Worm (Caenorhabditis elegans) whole organism, L4 larva: Measurements from ENCODE around the gene C39B5.5.

ENCODE experiments used
- F10B5.3 ChIP-seq: sonication (generic microtip); optimal IDR thresholded peaks from 2 replicates; lab custom pipeline; 2016; ENCODE audit warnings: mild to moderate bottlenecking, missing genetic modification characterization, missing compliant biosample characterization
- F26F4.8 ChIP-seq: fragments of 200-800 bp; sonication (Bioruptor generic); conservative IDR thresholded peaks from 2 replicates; pipeline ENCODE4 v1.3.6; 2022; ENCODE audit warnings: missing genetic modification characterization, missing compliant biosample characterization
- R02D3.7 ChIP-seq: fragments of 150-350 bp; sonication (generic microtip); optimal IDR thresholded peaks from 3 replicates; lab custom pipeline; 2014; ENCODE audit warnings: missing biosample characterization, missing genetic modification characterization
- Y75B8A.6 ChIP-seq: fragments of 200-800 bp; sonication (Bioruptor generic); IDR thresholded peaks from 2 replicates; pipeline ENCODE4 v1.3.6; 2022; ENCODE audit warnings: missing genetic modification reagents, missing genetic modification characterization, missing compliant biosample characterization
- ama-1 ChIP-seq: fragments of 150-350 bp; optimal IDR thresholded peaks from 2 replicates; lab custom pipeline; 2014; ENCODE audit warnings: inconsistent platforms, mixed read lengths
- arid-1 ChIP-seq: fragments of 200-800 bp; sonication (Bioruptor generic); conservative IDR thresholded peaks from 2 replicates; pipeline ENCODE4 v1.3.6; 2022; ENCODE audit warnings: missing genetic modification reagents, missing genetic modification characterization, missing compliant biosample characterization
- attf-4 ChIP-seq: sonication (generic microtip); optimal IDR thresholded peaks from 3 replicates; lab custom pipeline; 2017; ENCODE audit warnings: missing biosample characterization, missing genetic modification characterization
- ceh-20 ChIP-seq: fragments of 200-800 bp; sonication (Bioruptor generic); IDR thresholded peaks from 2 replicates; pipeline ENCODE4 v1.3.6; 2022; ENCODE audit warnings: missing genetic modification reagents, missing genetic modification characterization, missing compliant biosample characterization
- ceh-28 ChIP-seq: fragments of 150-350 bp; optimal IDR thresholded peaks from 2 replicates; lab custom pipeline; 2014; ENCODE audit warnings: missing biosample characterization, missing genetic modification reagents, missing genetic modification characterization
- ceh-82 ChIP-seq: sonication (generic microtip); optimal IDR thresholded peaks from 2 replicates; lab custom pipeline; 2017; ENCODE audit warnings: missing biosample characterization, missing genetic modification characterization
- ces-1 ChIP-seq: fragments of 150-350 bp; sonication (generic microtip); optimal IDR thresholded peaks from 4 replicates; lab custom pipeline; 2014; ENCODE audit warnings: missing biosample characterization, missing genetic modification reagents, missing genetic modification characterization
- daf-12 ChIP-seq: fragments of 150-350 bp; optimal IDR thresholded peaks from 2 replicates; lab custom pipeline; 2014; ENCODE audit warnings: missing biosample characterization, missing genetic modification reagents, missing genetic modification characterization
- daf-16 ChIP-seq, 3 experiments: sonication (generic microtip); optimal IDR thresholded peaks; 2 replicates each; lab custom pipeline; 2016 to 2017; ENCODE audit warnings: missing genetic modification characterization in 3 of 3, missing genetic modification reagents in 3 of 3, mild to moderate bottlenecking in 2 of 3, missing compliant biosample characterization in 2 of 3, missing biosample characterization in 1 of 3, moderate library complexity in 1 of 3
- dmd-8 ChIP-seq: fragments of 200-800 bp; sonication (Bioruptor generic); IDR thresholded peaks from 2 replicates; pipeline ENCODE4 v1.3.6; 2022; ENCODE audit warnings: missing genetic modification characterization, missing compliant biosample characterization
- dmd-9 ChIP-seq: fragments of 200-800 bp; sonication (Bioruptor generic); IDR thresholded peaks from 2 replicates; pipeline ENCODE4 v1.3.6; 2022; ENCODE audit warnings: missing genetic modification reagents, missing genetic modification characterization, missing compliant biosample characterization
- dpl-1 ChIP-seq: fragments of 150-350 bp; optimal IDR thresholded peaks from 2 replicates; lab custom pipeline; 2014; ENCODE audit warnings: missing biosample characterization, missing genetic modification reagents, missing genetic modification characterization
- egl-27 ChIP-seq: sonication (generic microtip); optimal IDR thresholded peaks from 3 replicates; lab custom pipeline; 2017; ENCODE audit warnings: missing biosample characterization, missing genetic modification reagents, missing genetic modification characterization
- egl-43 ChIP-seq: fragments of 200-800 bp; sonication (Bioruptor generic); IDR thresholded peaks from 2 replicates; pipeline ENCODE4 v1.3.6; 2022; ENCODE audit warnings: missing genetic modification reagents, missing genetic modification characterization, missing compliant biosample characterization
- hif-1 ChIP-seq, 2 experiments: sonication (generic microtip); optimal IDR thresholded peaks; 2 replicates each; lab custom pipeline; 2016 to 2017; ENCODE audit warnings: missing compliant biosample characterization in 2 of 2, missing genetic modification characterization in 2 of 2, missing genetic modification reagents in 2 of 2, missing genotype in 2 of 2, mild to moderate bottlenecking in 1 of 2
- hlh-11 ChIP-seq: fragments of 200-800 bp; sonication (Bioruptor generic); optimal IDR thresholded peaks from 2 replicates; lab custom pipeline; 2018; ENCODE audit warnings: mild to moderate bottlenecking, missing genetic modification characterization, missing compliant biosample characterization
- hlh-30 ChIP-seq: sonication (generic microtip); optimal IDR thresholded peaks from 2 replicates; lab custom pipeline; 2017; ENCODE audit warnings: antibody characterized with exemption, mild to moderate bottlenecking, missing genetic modification characterization, missing compliant biosample characterization; ENCODE audit not compliant: insufficient read depth
- hmg-1.1 ChIP-seq: fragments of 200-800 bp; sonication (Bioruptor generic); IDR thresholded peaks from 2 replicates; pipeline ENCODE4 v1.3.6; 2022; ENCODE audit warnings: missing genetic modification reagents, missing genetic modification characterization, missing compliant biosample characterization
- jun-1 ChIP-seq: fragments of 150-350 bp; optimal IDR thresholded peaks from 2 replicates; lab custom pipeline; 2014; ENCODE audit warnings: missing biosample characterization, missing genetic modification reagents, missing genetic modification characterization
- lin-1 ChIP-seq: fragments of 200-800 bp; sonication (Bioruptor generic); IDR thresholded peaks from 2 replicates; pipeline ENCODE4 v1.3.6; 2022; ENCODE audit warnings: missing genetic modification reagents, missing genetic modification characterization, missing compliant biosample characterization
- lin-39 ChIP-seq: fragments of 150-350 bp; optimal IDR thresholded peaks from 2 replicates; lab custom pipeline; 2014; ENCODE audit warnings: missing biosample characterization, missing genetic modification reagents, missing genetic modification characterization
- lir-3 ChIP-seq: sonication (generic microtip); optimal IDR thresholded peaks from 2 replicates; lab custom pipeline; 2016; ENCODE audit warnings: mild to moderate bottlenecking, missing genetic modification characterization, missing compliant biosample characterization
- lsy-2 ChIP-seq, 2 experiments: fragments of 150-350 bp in 1 of 2; sonication (generic microtip) in 1 of 2; optimal IDR thresholded peaks; 2 replicates each; lab custom pipeline; 2014 to 2017; ENCODE audit warnings: missing biosample characterization in 2 of 2, missing genetic modification characterization in 2 of 2
- madf-5 ChIP-seq, 2 experiments: fragments of 200-800 bp; sonication (Bioruptor generic); IDR thresholded peaks; 2 replicates each; pipeline ENCODE4 v1.3.6; 2022; ENCODE audit warnings: missing compliant biosample characterization in 2 of 2, missing genetic modification characterization in 2 of 2
- mep-1 ChIP-seq: fragments of 150-350 bp; sonication (generic microtip); optimal IDR thresholded peaks from 3 replicates; lab custom pipeline; 2014; ENCODE audit warnings: missing biosample characterization, missing genetic modification characterization
- mes-2 ChIP-seq: sonication (generic microtip); optimal IDR thresholded peaks from 2 replicates; lab custom pipeline; 2016; ENCODE audit warnings: missing genotype, mild to moderate bottlenecking, missing genetic modification characterization, missing compliant biosample characterization; ENCODE audit not compliant: poor library complexity, severe bottlenecking
- mxl-2 ChIP-seq: fragments of 200-800 bp; sonication (Bioruptor generic); conservative IDR thresholded peaks from 2 replicates; pipeline ENCODE4 v1.3.6; 2022; ENCODE audit warnings: missing genetic modification reagents, missing genetic modification characterization, missing compliant biosample characterization
- mxl-3 ChIP-seq: fragments of 200-800 bp; sonication (Bioruptor generic); optimal IDR thresholded peaks from 2 replicates; lab custom pipeline; 2018; ENCODE audit warnings: mild to moderate bottlenecking, missing genetic modification characterization, missing compliant biosample characterization
- nhr-11 ChIP-seq: fragments of 150-350 bp; optimal IDR thresholded peaks from 2 replicates; lab custom pipeline; 2014; ENCODE audit warnings: missing biosample characterization, missing genetic modification characterization
- nhr-111 ChIP-seq: fragments of 200-800 bp; sonication (Bioruptor generic); optimal IDR thresholded peaks from 2 replicates; lab custom pipeline; 2018; ENCODE audit warnings: mild to moderate bottlenecking, missing genetic modification characterization, missing compliant biosample characterization
- nhr-25 ChIP-seq: sonication (generic microtip); optimal IDR thresholded peaks from 2 replicates; lab custom pipeline; 2017; ENCODE audit warnings: missing genetic modification characterization, mild to moderate bottlenecking, missing compliant biosample characterization, antibody characterized with exemption, moderate library complexity, borderline replicate concordance; ENCODE audit not compliant: insufficient read depth
- nhr-28 ChIP-seq: fragments of 150-350 bp; optimal IDR thresholded peaks from 2 replicates; lab custom pipeline; 2014; ENCODE audit warnings: missing biosample characterization, missing genetic modification characterization
- nhr-48 ChIP-seq: sonication (generic microtip); optimal IDR thresholded peaks from 2 replicates; lab custom pipeline; 2016; ENCODE audit warnings: mild to moderate bottlenecking, missing genetic modification characterization, missing compliant biosample characterization
- nhr-77 ChIP-seq: fragments of 150-350 bp; optimal IDR thresholded peaks from 2 replicates; lab custom pipeline; 2014; ENCODE audit warnings: missing biosample characterization, missing genetic modification characterization
- pha-4 ChIP-seq, 2 experiments: fragments of 150-350 bp in 1 of 2; fragments of 200-800 bp in 1 of 2; sonication (Bioruptor generic) in 1 of 2; IDR thresholded peaks in 1 of 2; optimal IDR thresholded peaks in 1 of 2; 2 replicates each; pipeline versions ENCODE4 v1.3.6 to Lab custom; 2014 to 2022; ENCODE audit warnings: missing genetic modification characterization in 2 of 2, missing genetic modification reagents in 2 of 2, missing biosample characterization in 1 of 2, missing compliant biosample characterization in 1 of 2
- pqm-1 ChIP-seq: sonication (generic microtip); optimal IDR thresholded peaks from 2 replicates; lab custom pipeline; 2017; ENCODE audit warnings: missing biosample characterization, missing genetic modification characterization
- saeg-2 ChIP-seq: fragments of 200-800 bp; sonication (Bioruptor generic); IDR thresholded peaks from 2 replicates; pipeline ENCODE4 v1.3.6; 2022; ENCODE audit warnings: missing genetic modification reagents, missing genetic modification characterization, missing compliant biosample characterization
- set-16 ChIP-seq: fragments of 200-800 bp; sonication (Bioruptor generic); IDR thresholded peaks from 2 replicates; pipeline ENCODE4 v1.3.6; 2022; ENCODE audit warnings: missing genetic modification reagents, missing genetic modification characterization, missing compliant biosample characterization
- snpc-4 ChIP-seq: fragments of 150-350 bp; optimal IDR thresholded peaks from 2 replicates; lab custom pipeline; 2014; ENCODE audit warnings: missing biosample characterization, missing genetic modification characterization
- spr-1 ChIP-seq: sonication (generic microtip); optimal IDR thresholded peaks from 2 replicates; lab custom pipeline; 2016; ENCODE audit warnings: mild to moderate bottlenecking, missing genetic modification characterization, missing compliant biosample characterization
- tag-97 ChIP-seq: fragments of 200-800 bp; sonication (Bioruptor generic); IDR thresholded peaks from 2 replicates; pipeline ENCODE4 v1.3.6; 2022; ENCODE audit warnings: missing genetic modification characterization, missing compliant biosample characterization
- unc-39 ChIP-seq: sonication (generic microtip); optimal IDR thresholded peaks from 2 replicates; lab custom pipeline; 2017; ENCODE audit warnings: missing biosample characterization, missing genetic modification characterization
- vab-7 ChIP-seq: fragments of 200-800 bp; sonication (Bioruptor generic); IDR thresholded peaks from 2 replicates; pipeline ENCODE4 v1.3.6; 2022; ENCODE audit warnings: missing genetic modification reagents, missing genetic modification characterization, missing compliant biosample characterization
- zag-1 ChIP-seq: fragments of 150-350 bp; optimal IDR thresholded peaks from 2 replicates; lab custom pipeline; 2014; ENCODE audit warnings: missing biosample characterization, missing genetic modification characterization
- zfp-2 ChIP-seq: sonication (generic microtip); optimal IDR thresholded peaks from 2 replicates; lab custom pipeline; 2016; ENCODE audit warnings: mild to moderate bottlenecking, missing genetic modification characterization, missing compliant biosample characterization
- zfp-3 ChIP-seq: fragments of 200-800 bp; sonication (Bioruptor generic); conservative IDR thresholded peaks from 2 replicates; pipeline ENCODE4 v1.3.6; 2022; ENCODE audit warnings: missing genetic modification reagents, missing genetic modification characterization, missing compliant biosample characterization

The C39B5.5 gene

DNA sequence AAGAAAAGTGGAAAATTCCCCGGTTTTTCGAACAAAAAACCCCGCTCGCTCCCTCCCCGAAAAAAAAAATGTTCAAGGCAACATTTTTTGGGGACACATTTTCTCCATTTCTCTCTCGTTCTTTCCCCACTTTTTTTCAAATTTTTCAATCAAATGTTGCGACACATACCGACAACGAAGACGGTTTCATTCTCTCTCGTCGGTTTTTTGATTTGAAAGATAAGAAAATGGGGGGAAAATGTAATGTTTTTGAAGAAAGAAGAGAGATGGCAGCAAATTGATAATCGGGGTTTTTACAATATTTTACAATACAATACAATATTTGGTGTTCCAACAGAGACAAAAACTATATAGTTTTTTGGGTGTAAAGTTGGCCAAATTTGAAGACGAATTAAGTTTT lies 38.5 kb upstream of the C39B5.5 start (continued):
- TF ChIP-seq ama-1 (lab: Kevin White, UChicago) (no peak), hlh-11 (tag; lab: Kevin White, UChicago) (peak; percentile 37), set-16 (GFP tag; lab: Robert Waterston, UW) (no peak), zag-1 (tag; lab: Kevin White, UChicago) (no peak), attf-4 (tag; lab: Kevin White, UChicago) (no peak), lin-1 (no peak), jun-1 (no peak), lsy-2 (tag; optimal IDR thresholded peaks at IDR 0.05; lab: Kevin White, UChicago) (peak in 1 of 2 experiments; percentile 45), madf-5 (GFP tag; IDR thresholded peaks at IDR 0.05; lab: Robert Waterston, UW) (no peak), Y75B8A.6 (GFP tag; lab: Robert Waterston, UW) (no peak), vab-7 (GFP tag; lab: Robert Waterston, UW) (no peak), nhr-77 (tag; lab: Kevin White, UChicago) (peak; percentile 33), nhr-28 (tag; lab: Kevin White, UChicago) (peak; percentile 83), F10B5.3 (no peak), nhr-111 (GFP tag; lab: Kevin White, UChicago) (no peak), lin-39 (tag; lab: Kevin White, UChicago) (no peak), egl-43 (GFP tag; lab: Robert Waterston, UW) (no peak), daf-16 (GFP tag; optimal IDR thresholded peaks at IDR 0.05; lab: Kevin White, UChicago) (no peak), daf-16 (tag; optimal IDR thresholded peaks at IDR 0.05; lab: Kevin White, UChicago) (peak; percentile 37), hlh-30 (tag; lab: Kevin White, UChicago) (peak; percentile 16), mxl-2 (GFP tag; lab: Robert Waterston, UW) (no peak), daf-12 (tag; lab: Kevin White, UChicago) (no peak), zfp-3 (no peak), nhr-25 (tag; lab: Kevin White, UChicago) (peak; percentile 16), unc-39 (tag; lab: Kevin White, UChicago) (no peak), pha-4 (GFP tag; IDR thresholded peaks at IDR 0.05; lab: Robert Waterston, UW) (no peak), pha-4 (tag; optimal IDR thresholded peaks at IDR 0.05; lab: Kevin White, UChicago) (no peak), mes-2 (tag; lab: Kevin White, UChicago) (peak; percentile 28), F26F4.8 (GFP tag; lab: Robert Waterston, UW) (no peak), dpl-1 (GFP tag; lab: Kevin White, UChicago) (no peak), hif-1 (tag; optimal IDR thresholded peaks at IDR 0.05; lab: Kevin White, UChicago) (no peak), nhr-11 (tag; lab: Kevin White, UChicago) (no peak), dmd-9 (no peak), egl-27 (tag; lab: Kevin White, UChicago) (no peak), zfp-2 (tag; lab: Kevin White, UChicago) (no peak), tag-97 (GFP tag; lab: Robert Waterston, UW) (no peak), ceh-20 (GFP tag; lab: Robert Waterston, UW) (no peak), arid-1 (GFP tag; lab: Robert Waterston, UW) (no peak), saeg-2 (GFP tag; lab: Robert Waterston, UW) (no peak), ceh-28 (tag; lab: Kevin White, UChicago) (no peak), nhr-48 (tag; lab: Kevin White, UChicago) (no peak), mxl-3 (peak; percentile 50), ceh-82 (tag; lab: Kevin White, UChicago) (no peak), ces-1 (GFP tag; lab: Kevin White, UChicago) (no peak), R02D3.7 (tag; lab: Kevin White, UChicago) (no peak), lir-3 (tag; lab: Kevin White, UChicago) (no peak), mep-1 (tag; lab: Kevin White, UChicago) (peak; percentile 51), snpc-4 (tag; lab: Kevin White, UChicago) (no peak), pqm-1 (peak; percentile 66), dmd-8 (GFP tag; lab: Robert Waterston, UW) (no peak), spr-1 (no peak), hmg-1.1 (GFP tag; lab: Robert Waterston, UW) (no peak)
